Fruit fly (Drosophila melanogaster) whole organism, embryonic: ENCODE measurements around the gene CG15643.
A peak's percentile ranks its signal among the peaks of the same experiment; 100 is the strongest.

ENCODE experiments used
- Atf3 ChIP-seq: fragments of 200-800 bp; sonication (Bioruptor generic); optimal IDR thresholded peaks from 3 replicates; lab custom pipeline; 2016; ENCODE audit warnings: missing biosample characterization, missing genetic modification characterization
- Awh ChIP-seq: fragments of 200-800 bp; sonication (Bioruptor generic); IDR thresholded peaks from 2 replicates; pipeline ENCODE4, ENCODE4 v1.3.6; 2022; ENCODE audit warnings: missing biosample characterization, missing genetic modification characterization
- CG1024 ChIP-seq: fragments of 200-800 bp; sonication (Bioruptor generic); IDR thresholded peaks from 2 replicates; pipeline ENCODE4 v1.3.6; 2022; ENCODE audit warnings: missing biosample characterization, missing genetic modification characterization
- CG10959 ChIP-seq: fragments of 200-800 bp; sonication (Bioruptor generic); IDR thresholded peaks from 2 replicates; pipeline ENCODE4 v1.3.6; 2022; ENCODE audit warnings: missing biosample characterization, missing genetic modification characterization
- CG11085 ChIP-seq: fragments of 200-800 bp; sonication (Bioruptor generic); IDR thresholded peaks from 2 replicates; pipeline ENCODE4 v1.3.6; 2022; ENCODE audit warnings: missing biosample characterization, missing genetic modification characterization
- CG11247 ChIP-seq: fragments of 200-800 bp; sonication (Bioruptor generic); IDR thresholded peaks from 2 replicates; pipeline ENCODE4 v1.3.6; 2022; ENCODE audit warnings: missing biosample characterization, missing genetic modification characterization
- CG11723 ChIP-seq: fragments of 200-800 bp; sonication (Bioruptor generic); optimal IDR thresholded peaks from 2 replicates; lab custom pipeline; 2017; ENCODE audit warnings: missing biosample characterization, mild to moderate bottlenecking, missing genetic modification characterization
- CG12942 ChIP-seq: fragments of 200-800 bp; sonication (Bioruptor generic); optimal IDR thresholded peaks from 3 replicates; lab custom pipeline; 2016; ENCODE audit warnings: missing biosample characterization, missing genetic modification characterization
- CG15696 ChIP-seq: fragments of 200-800 bp; sonication (Bioruptor generic); optimal IDR thresholded peaks from 2 replicates; lab custom pipeline; 2019; ENCODE audit warnings: missing biosample characterization, mild to moderate bottlenecking, missing genetic modification characterization, moderate library complexity
- CG16863 ChIP-seq: fragments of 200-800 bp; sonication (Bioruptor generic); optimal IDR thresholded peaks from 3 replicates; lab custom pipeline; 2016; ENCODE audit warnings: missing biosample characterization, missing genetic modification characterization
- CG17829 ChIP-seq: fragments of 200-800 bp; optimal IDR thresholded peaks from 2 replicates; lab custom pipeline; 2019; ENCODE audit warnings: missing biosample characterization, mild to moderate bottlenecking, missing genetic modification characterization, moderate library complexity
- CG18011 ChIP-seq: fragments of 200-800 bp; sonication (Bioruptor generic); optimal IDR thresholded peaks from 2 replicates; lab custom pipeline; 2017; ENCODE audit warnings: missing biosample characterization, missing genetic modification characterization, mild to moderate bottlenecking, moderate library complexity, missing genotype
- CG33213 ChIP-seq: fragments of 200-800 bp; sonication (Bioruptor generic); optimal IDR thresholded peaks from 3 replicates; lab custom pipeline; 2016; ENCODE audit warnings: missing biosample characterization, missing genetic modification characterization
- CG3995 ChIP-seq: fragments of 200-800 bp; sonication (Bioruptor generic); optimal IDR thresholded peaks from 3 replicates; lab custom pipeline; 2016; ENCODE audit warnings: missing biosample characterization, missing genetic modification characterization
- CG42726 ChIP-seq: fragments of 200-800 bp; sonication (Bioruptor generic); IDR thresholded peaks from 2 replicates; pipeline ENCODE4 v1.3.6; 2022; ENCODE audit warnings: missing biosample characterization, missing genetic modification characterization; ENCODE audit not compliant: partially characterized antibody
- CG4617 ChIP-seq: fragments of 200-800 bp; sonication (Bioruptor generic); optimal IDR thresholded peaks from 3 replicates; lab custom pipeline; 2016; ENCODE audit warnings: missing biosample characterization, missing genetic modification characterization, borderline replicate concordance
- CG4707 ChIP-seq: fragments of 200-800 bp; sonication (Bioruptor generic); optimal IDR thresholded peaks from 2 replicates; lab custom pipeline; 2018; ENCODE audit warnings: missing biosample characterization, mild to moderate bottlenecking, missing genetic modification characterization, moderate library complexity
- CG7357 ChIP-seq: fragments of 200-800 bp; sonication (Bioruptor generic); IDR thresholded peaks from 3 replicates; pipeline ENCODE4 v1.3.6; 2022; ENCODE audit warnings: missing biosample characterization, missing genetic modification characterization
- CG7372 ChIP-seq: fragments of 200-800 bp; sonication (Bioruptor generic); IDR thresholded peaks from 2 replicates; pipeline ENCODE4 v1.3.6; 2022; ENCODE audit warnings: missing biosample characterization, missing genetic modification characterization
- CG8478 ChIP-seq: fragments of >200 bp; optimal IDR thresholded peaks from 2 replicates; lab custom pipeline; 2018
- CG8944 ChIP-seq: fragments of 200-800 bp; sonication (Bioruptor generic); optimal IDR thresholded peaks from 3 replicates; lab custom pipeline; 2016; ENCODE audit warnings: missing biosample characterization, missing genetic modification characterization
- D19B ChIP-seq: fragments of 200-800 bp; sonication (Bioruptor generic); optimal IDR thresholded peaks from 2 replicates; lab custom pipeline; 2017; ENCODE audit warnings: missing biosample characterization, mild to moderate bottlenecking, missing genetic modification characterization
- E2f1 ChIP-seq: fragments of 200-800 bp; sonication (Bioruptor generic); IDR thresholded peaks from 2 replicates; pipeline ENCODE4 v1.3.6; 2022; ENCODE audit warnings: missing biosample characterization, missing genetic modification characterization
- Eip74EF ChIP-seq, 2 experiments: fragments of 200-800 bp in 1 of 2; fragments of >200 bp in 1 of 2; sonication (Bioruptor generic) in 1 of 2; optimal IDR thresholded peaks; 2 replicates each; lab custom pipeline; 2017 to 2019; ENCODE audit warnings: missing biosample characterization in 2 of 2, missing genetic modification characterization in 2 of 2, mild to moderate bottlenecking in 1 of 2, moderate library complexity in 1 of 2
- Ets65A ChIP-seq: fragments of 200-800 bp; sonication (Bioruptor generic); peaks from one replicate; lab custom pipeline; 2016; ENCODE audit warnings: missing biosample characterization, missing genetic modification characterization
- Jarid2 ChIP-seq: fragments of 200-800 bp; sonication (Bioruptor generic); optimal IDR thresholded peaks from 3 replicates; lab custom pipeline; 2017; ENCODE audit warnings: mild to moderate bottlenecking, missing biosample characterization, missing genetic modification reagents, missing genetic modification characterization
- Max ChIP-seq: fragments of 200-800 bp; sonication (Bioruptor generic); optimal IDR thresholded peaks from 2 replicates; lab custom pipeline; 2016; ENCODE audit warnings: missing biosample characterization, mild to moderate bottlenecking, missing genetic modification characterization
- Mrtf ChIP-seq: fragments of 200-800 bp; sonication (Bioruptor generic); IDR thresholded peaks from 3 replicates; pipeline ENCODE4 v1.3.6; 2022; ENCODE audit warnings: missing biosample characterization, missing genetic modification characterization
- Rfx ChIP-seq: fragments of 200-800 bp; sonication (Bioruptor generic); IDR thresholded peaks from 2 replicates; pipeline ENCODE4 v1.3.6; 2022; ENCODE audit warnings: missing biosample characterization, missing genetic modification characterization
- Trl ChIP-seq, 3 experiments: fragments of >200 bp in 2 of 3; fragments of 200-800 bp in 1 of 3; sonication (Bioruptor generic) in 1 of 3; optimal IDR thresholded peaks; 2 replicates in 1 of 3; 3 replicates in 2 of 3; lab custom pipeline; 2016 to 2017; ENCODE audit warnings: missing biosample characterization in 1 of 3, missing genetic modification characterization in 1 of 3
- Xrp1 ChIP-seq: fragments of 200-800 bp; sonication (Bioruptor generic); IDR thresholded peaks from 2 replicates; pipeline ENCODE4 v1.3.6; 2022; ENCODE audit warnings: missing biosample characterization, missing genetic modification characterization
- amos ChIP-seq: fragments of 200-800 bp; sonication (Bioruptor generic); IDR thresholded peaks from 2 replicates; pipeline ENCODE4 v1.3.6; 2022; ENCODE audit warnings: missing biosample characterization, missing genetic modification characterization; ENCODE audit not compliant: partially characterized antibody
- ase ChIP-seq: fragments of 200-800 bp; sonication (Bioruptor generic); IDR thresholded peaks from 3 replicates; pipeline ENCODE4 v1.3.6; 2022; ENCODE audit warnings: missing biosample characterization, missing genetic modification characterization
- caup ChIP-seq: fragments of 200-800 bp; sonication (Bioruptor generic); optimal IDR thresholded peaks from 3 replicates; lab custom pipeline; 2017; ENCODE audit warnings: missing biosample characterization, mild to moderate bottlenecking, missing genetic modification characterization, moderate library complexity; ENCODE audit not compliant: severe bottlenecking
- cwo ChIP-seq: fragments of 200-800 bp; sonication (Bioruptor generic); optimal IDR thresholded peaks from 3 replicates; lab custom pipeline; 2017; ENCODE audit warnings: missing biosample characterization, missing genetic modification characterization, mild to moderate bottlenecking, moderate library complexity, missing genetic modification reagents
- dmrt99B ChIP-seq: fragments of 200-800 bp; sonication (Bioruptor generic); optimal IDR thresholded peaks from 2 replicates; lab custom pipeline; 2018; ENCODE audit warnings: missing biosample characterization, mild to moderate bottlenecking, missing genetic modification characterization, moderate library complexity
- eve ChIP-seq, 2 experiments: fragments of >200 bp; optimal IDR thresholded peaks; 2 replicates each; lab custom pipeline; 2017; ENCODE audit warnings: missing biosample characterization in 2 of 2, missing genetic modification characterization in 2 of 2
- fd3F ChIP-seq: fragments of 200-800 bp; sonication (Bioruptor generic); optimal IDR thresholded peaks from 2 replicates; lab custom pipeline; 2018; ENCODE audit warnings: missing biosample characterization, mild to moderate bottlenecking, missing genetic modification characterization, moderate library complexity
- hbn ChIP-seq: fragments of 200-800 bp; sonication (Bioruptor generic); IDR thresholded peaks from 2 replicates; pipeline ENCODE4 v1.3.6; 2022; ENCODE audit warnings: missing biosample characterization, missing genetic modification characterization; ENCODE audit not compliant: partially characterized antibody
- jing ChIP-seq: fragments of 200-800 bp; sonication (Bioruptor generic); optimal IDR thresholded peaks from 2 replicates; lab custom pipeline; 2018; ENCODE audit warnings: missing biosample characterization, mild to moderate bottlenecking, missing genetic modification characterization
- kay ChIP-seq: fragments of 200-800 bp; sonication (Bioruptor generic); optimal IDR thresholded peaks from 2 replicates; lab custom pipeline; 2016; ENCODE audit warnings: missing biosample characterization, missing genetic modification characterization
- lmd ChIP-seq: fragments of 200-800 bp; sonication (Bioruptor generic); IDR thresholded peaks from 2 replicates; pipeline ENCODE4 v1.3.6; 2022; ENCODE audit warnings: missing biosample characterization, missing genetic modification characterization
- maf-S ChIP-seq: fragments of 200-800 bp; sonication (Bioruptor generic); optimal IDR thresholded peaks from 2 replicates; lab custom pipeline; 2016; ENCODE audit warnings: missing biosample characterization, missing genetic modification characterization
- nerfin-1 ChIP-seq: fragments of 200-800 bp; sonication (Bioruptor generic); optimal IDR thresholded peaks from 3 replicates; lab custom pipeline; 2019; ENCODE audit warnings: missing biosample characterization, mild to moderate bottlenecking, missing genetic modification characterization, moderate library complexity
- pan ChIP-seq, 4 experiments: fragments of >200 bp in 3 of 4; fragments of 200-800 bp in 1 of 4; sonication (Bioruptor generic) in 1 of 4; optimal IDR thresholded peaks in 3 of 4; IDR thresholded peaks in 1 of 4; 2 replicates each; pipeline versions ENCODE4 v1.3.6 to Lab custom; 2017 to 2022; ENCODE audit warnings: missing biosample characterization in 2 of 4, missing genetic modification characterization in 2 of 4, mixed read lengths in 1 of 4
- pho ChIP-seq: fragments of 200-800 bp; sonication (Bioruptor generic); optimal IDR thresholded peaks from 2 replicates; lab custom pipeline; 2016; ENCODE audit warnings: missing biosample characterization, missing genetic modification characterization
- tgo ChIP-seq: fragments of 200-800 bp; sonication (Bioruptor generic); IDR thresholded peaks from 3 replicates; pipeline ENCODE4 v1.3.6; 2022; ENCODE audit warnings: missing biosample characterization, missing genetic modification characterization
- tup ChIP-seq: fragments of 200-800 bp; sonication (Bioruptor generic); optimal IDR thresholded peaks from 2 replicates; lab custom pipeline; 2016; ENCODE audit warnings: missing biosample characterization, mild to moderate bottlenecking, missing genetic modification characterization, moderate library complexity

Gene CG15643

DNA sequence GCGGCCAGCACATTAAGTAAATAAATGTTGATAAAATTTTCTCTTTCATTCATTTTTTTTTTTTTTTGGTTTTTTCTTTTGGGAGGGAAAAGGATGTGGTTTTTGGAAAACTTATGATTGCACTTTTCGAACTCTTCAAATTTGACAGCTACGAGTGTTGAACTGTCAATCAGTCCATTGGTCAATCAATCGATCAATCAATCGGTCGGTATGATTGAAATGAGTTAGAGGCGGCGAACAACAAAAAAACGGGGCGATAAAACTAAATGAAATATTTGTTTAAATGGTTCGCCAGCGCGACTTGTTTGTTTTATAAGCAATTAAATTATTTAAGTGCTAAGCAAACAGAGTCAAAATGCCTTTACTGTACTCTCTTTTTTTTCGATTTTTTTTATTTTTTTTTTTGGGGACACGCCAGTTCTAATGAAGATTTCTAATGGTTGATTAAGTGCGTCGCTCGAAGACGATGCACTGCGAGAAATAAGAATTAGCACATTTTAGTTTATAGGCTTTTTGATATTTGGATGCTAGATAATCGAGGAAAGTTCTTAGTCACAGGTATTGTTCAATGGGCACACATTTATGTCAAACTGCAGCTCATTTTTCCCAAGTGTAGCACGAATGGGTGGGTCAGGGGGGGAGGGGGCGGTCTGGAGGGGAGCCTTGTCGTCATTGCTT lies 47.1 kb upstream of the CG15643 start (continued):
- TF ChIP-seq Max (GFP tag; lab: Kevin White, UChicago) (no peak), CG3995 (peak; percentile 20), lmd (GFP tag; lab: Robert Waterston, UW) (peak; percentile 83), CG8478 (lab: Kevin White, UChicago) (no peak), Mrtf (peak; percentile 77), CG33213 (GFP tag; lab: Kevin White, UChicago) (peak; percentile 48), hbn (no peak), pho (GFP tag; lab: Kevin White, UChicago) (peak; percentile 57), CG11723 (GFP tag; lab: Kevin White, UChicago) (peak; percentile 72), CG10959 (GFP tag; lab: Robert Waterston, UW) (peak; percentile 59; the same call in 1 of the 2 replicates), tup (GFP tag; lab: Kevin White, UChicago) (peak; percentile 22), CG12942 (GFP tag; lab: Kevin White, UChicago) (peak; percentile 81), fd3F (GFP tag; lab: Kevin White, UChicago) (peak; percentile 62), CG4707 (peak; percentile 72), nerfin-1 (peak; percentile 69), jing (GFP tag; lab: Kevin White, UChicago) (peak; percentile 79), Atf3 (GFP tag; lab: Kevin White, UChicago) (peak; percentile 54), Eip74EF (GFP tag; optimal IDR thresholded peaks at IDR 0.05; lab: Kevin White, UChicago) (peak in 1 of 2 experiments; percentile 61), Awh (GFP tag; lab: Robert Waterston, UW) (peak; percentile 78), Rfx (GFP tag; lab: Robert Waterston, UW) (peak; percentile 84), dmrt99B (tag; lab: Kevin White, UChicago) (peak; percentile 86), E2f1 (GFP tag; lab: Robert Waterston, UW) (peak; percentile 74), CG11085 (0 out of 2 replicates have a peak, but pooled peaks have one; percentile 44), maf-S (GFP tag; lab: Kevin White, UChicago) (peak; percentile 73), amos (no peak), CG8944 (GFP tag; lab: Kevin White, UChicago) (peak; percentile 66), caup (GFP tag; lab: Kevin White, UChicago) (peak; percentile 71), CG17829 (tag; lab: Kevin White, UChicago) (peak; percentile 80), ase (peak; percentile 80; the same call in 2 of the 3 replicates), pan (optimal IDR thresholded peaks at IDR 0.05; lab: Kevin White, UChicago) (no peak), pan (GFP tag; optimal IDR thresholded peaks at IDR 0.05 in 1 of 2, IDR thresholded peaks at IDR 0.05 in 1 of 2) (peak in 1 of 2 experiments; percentile 73), D19B (GFP tag; lab: Kevin White, UChicago) (peak; percentile 41), cwo (peak; percentile 62), tgo (peak; percentile 77), CG7372 (GFP tag; lab: Robert Waterston, UW) (peak; percentile 66; the same call in 1 of the 2 replicates), Jarid2 (GFP tag; lab: Kevin White, UChicago) (peak; percentile 66), CG16863 (GFP tag; lab: Kevin White, UChicago) (peak; percentile 79), CG4617 (GFP tag; lab: Kevin White, UChicago) (peak; percentile 53), eve (GFP tag; optimal IDR thresholded peaks at IDR 0.05; lab: Kevin White, UChicago) (peak in 1 of 2 experiments; percentile 57), kay (GFP tag; lab: Kevin White, UChicago) (peak; percentile 77), CG42726 (GFP tag; lab: Robert Waterston, UW) (no peak), Trl (optimal IDR thresholded peaks at IDR 0.05; lab: Kevin White, UChicago) (no peak), Trl (GFP tag; optimal IDR thresholded peaks at IDR 0.05; lab: Kevin White, UChicago) (peak; percentile 74), CG7357 (GFP tag; lab: Robert Waterston, UW) (peak; percentile 33; the same call in 1 of the 3 replicates), CG1024 (GFP tag; lab: Robert Waterston, UW) (peak; percentile 76), Xrp1 (peak; percentile 81), Ets65A (GFP tag; lab: Kevin White, UChicago) (peak; percentile 98), CG18011 (GFP tag; lab: Kevin White, UChicago) (peak; percentile 33), CG15696 (peak; percentile 61), CG11247 (GFP tag; lab: Robert Waterston, UW) (peak; percentile 63; the same call in 1 of the 2 replicates)
